Fruit fly (Drosophila melanogaster) S2 (cell line): ENCODE data around the gene CG14834.

ENCODE experiments used
- CG8478 ChIP-seq: fragments of >200 bp; optimal IDR thresholded peaks from 2 replicates; lab custom pipeline; 2018
- CTCF ChIP-seq, 2 experiments: fragments of >200 bp; optimal IDR thresholded peaks; 2 replicates each; lab custom pipeline; 2018

dm6 chr3L:7344965-7345427, 1.9 kb downstream of the CG14834 start, which contains the start of gene Cln7:
- TF ChIP-seq CG8478 (lab: Kevin White, UChicago), result no peak
- TF ChIP-seq CTCF (optimal IDR thresholded peaks at IDR 0.05; lab: Kevin White, UChicago), result no peak
